Worm (Caenorhabditis elegans) whole organism, L1 larva: ENCODE measurements around the gene Y113G7A.12.

ENCODE experiments used
- aly-2 ChIP-seq: fragments of 150-350 bp; optimal IDR thresholded peaks from 2 replicates; lab custom pipeline; 2014; ENCODE audit warnings: missing biosample characterization, missing genetic modification characterization
- ceh-63 ChIP-seq: fragments of 200-800 bp; sonication (Bioruptor generic); optimal IDR thresholded peaks from 2 replicates; lab custom pipeline; 2018; ENCODE audit warnings: mild to moderate bottlenecking, missing genetic modification characterization, missing compliant biosample characterization
- ceh-8 ChIP-seq: fragments of 200-800 bp; sonication (Bioruptor generic); optimal IDR thresholded peaks from 2 replicates; lab custom pipeline; 2018; ENCODE audit warnings: mild to moderate bottlenecking, missing genetic modification characterization, moderate library complexity, missing compliant biosample characterization
- efl-1 ChIP-seq, 4 experiments: fragments of 150-350 bp; optimal IDR thresholded peaks in 3 of 4; peaks in 1 of 4; 1 replicate in 1 of 4; 2 replicates in 3 of 4; lab custom pipeline; 2014; ENCODE audit warnings: missing biosample characterization in 2 of 4, missing genetic modification characterization in 2 of 4, missing genetic modification reagents in 2 of 4
- efl-3 ChIP-seq: fragments of 200-800 bp; sonication (Bioruptor generic); optimal IDR thresholded peaks from 2 replicates; lab custom pipeline; 2018; ENCODE audit warnings: mild to moderate bottlenecking, missing genetic modification characterization, missing compliant biosample characterization
- egl-13 ChIP-seq: sonication (generic microtip); optimal IDR thresholded peaks from 2 replicates; lab custom pipeline; 2016; ENCODE audit warnings: missing genotype, missing genetic modification reagents, missing genetic modification characterization, missing compliant biosample characterization
- egl-27 ChIP-seq, 2 experiments: fragments of 150-350 bp in 1 of 2; sonication (generic microtip); optimal IDR thresholded peaks; 3 replicates each; lab custom pipeline; 2017 to 2018; ENCODE audit warnings: missing biosample characterization in 2 of 2, missing genetic modification characterization in 2 of 2, missing genetic modification reagents in 2 of 2
- elt-3 ChIP-seq, 6 experiments: fragments of 150-350 bp in 1 of 6; sonication (generic microtip); optimal IDR thresholded peaks; 2 replicates each; lab custom pipeline; 2017 to 2018; ENCODE audit warnings: missing biosample characterization in 6 of 6, missing genetic modification characterization in 6 of 6, inconsistent platforms in 1 of 6
- grh-1 ChIP-seq: fragments of 200-800 bp; sonication (Bioruptor generic); IDR thresholded peaks from 2 replicates; pipeline ENCODE4 v1.3.6; 2022; ENCODE audit warnings: missing genetic modification reagents, missing genetic modification characterization, missing compliant biosample characterization
- hlh-17 ChIP-seq: fragments of 200-800 bp; sonication (Bioruptor generic); optimal IDR thresholded peaks from 2 replicates; lab custom pipeline; 2018; ENCODE audit warnings: missing genetic modification characterization, mild to moderate bottlenecking, missing compliant biosample characterization, moderate library complexity, borderline replicate concordance
- isw-1 ChIP-seq: fragments of 200-800 bp; sonication (Bioruptor generic); IDR thresholded peaks from 2 replicates; pipeline ENCODE4 v1.3.6; 2022; ENCODE audit warnings: missing genetic modification characterization, missing compliant biosample characterization
- lin-14 ChIP-seq: fragments of 200-800 bp; sonication (Bioruptor generic); optimal IDR thresholded peaks from 2 replicates; lab custom pipeline; 2018; ENCODE audit warnings: mild to moderate bottlenecking, missing genetic modification characterization, moderate library complexity, missing compliant biosample characterization
- lin-15B ChIP-seq: fragments of 150-350 bp; sonication (generic microtip); optimal IDR thresholded peaks from 3 replicates; lab custom pipeline; 2014; ENCODE audit warnings: missing biosample characterization, missing genetic modification characterization
- lin-39 ChIP-seq: fragments of 150-350 bp; optimal IDR thresholded peaks from 2 replicates; lab custom pipeline; 2014; ENCODE audit warnings: missing biosample characterization, missing genetic modification reagents, missing genetic modification characterization
- lir-3 ChIP-seq: sonication (generic microtip); optimal IDR thresholded peaks from 2 replicates; lab custom pipeline; 2016; ENCODE audit warnings: mild to moderate bottlenecking, missing genetic modification characterization, moderate library complexity, missing compliant biosample characterization; ENCODE audit not compliant: poor library complexity
- mef-2 ChIP-seq: fragments of 150-350 bp; optimal IDR thresholded peaks from 2 replicates; lab custom pipeline; 2014; ENCODE audit warnings: missing biosample characterization, missing genetic modification characterization
- nhr-11 ChIP-seq: fragments of 150-350 bp; optimal IDR thresholded peaks from 2 replicates; lab custom pipeline; 2014; ENCODE audit warnings: missing biosample characterization, missing genetic modification characterization
- nhr-237 ChIP-seq: fragments of 150-350 bp; optimal IDR thresholded peaks from 2 replicates; lab custom pipeline; 2014; ENCODE audit warnings: missing biosample characterization, missing genetic modification characterization
- nhr-47 ChIP-seq: sonication (generic microtip); optimal IDR thresholded peaks from 2 replicates; lab custom pipeline; 2016; ENCODE audit warnings: mild to moderate bottlenecking, missing genetic modification characterization, moderate library complexity, missing compliant biosample characterization
- nhr-71 ChIP-seq: sonication (generic microtip); optimal IDR thresholded peaks from 2 replicates; lab custom pipeline; 2016; ENCODE audit warnings: mild to moderate bottlenecking, missing genetic modification characterization, moderate library complexity, missing compliant biosample characterization
- nhr-76 ChIP-seq: sonication (generic microtip); optimal IDR thresholded peaks from 2 replicates; lab custom pipeline; 2017; ENCODE audit warnings: missing biosample characterization, missing genetic modification characterization
- pax-3 ChIP-seq: fragments of 200-800 bp; sonication (Bioruptor generic); optimal IDR thresholded peaks from 2 replicates; lab custom pipeline; 2018; ENCODE audit warnings: mild to moderate bottlenecking, missing genetic modification characterization, moderate library complexity, missing compliant biosample characterization
- skn-1 ChIP-seq: fragments of 150-350 bp; optimal IDR thresholded peaks from 2 replicates; lab custom pipeline; 2014; ENCODE audit warnings: missing biosample characterization, missing genetic modification characterization
- sox-4 ChIP-seq: sonication (generic microtip); optimal IDR thresholded peaks from 2 replicates; lab custom pipeline; 2016; ENCODE audit warnings: missing genetic modification characterization, missing compliant biosample characterization
- sptf-1 ChIP-seq: fragments of 150-350 bp; optimal IDR thresholded peaks from 2 replicates; lab custom pipeline; 2014; ENCODE audit warnings: missing biosample characterization, missing genetic modification characterization
- sup-37 ChIP-seq: fragments of 200-800 bp; sonication (Bioruptor generic); optimal IDR thresholded peaks from 2 replicates; lab custom pipeline; 2018; ENCODE audit warnings: mild to moderate bottlenecking, missing genetic modification characterization, missing compliant biosample characterization
- tbx-2 ChIP-seq: sonication (generic microtip); optimal IDR thresholded peaks from 2 replicates; lab custom pipeline; 2016; ENCODE audit warnings: missing genetic modification characterization, missing compliant biosample characterization
- unc-130 ChIP-seq: fragments of 150-350 bp; optimal IDR thresholded peaks from 2 replicates; lab custom pipeline; 2017; ENCODE audit warnings: missing biosample characterization, missing genetic modification characterization, inconsistent platforms
- unc-30 ChIP-seq: sonication (generic microtip); optimal IDR thresholded peaks from 2 replicates; lab custom pipeline; 2017; ENCODE audit warnings: missing biosample characterization, missing genetic modification characterization
- unc-62 ChIP-seq: fragments of 150-350 bp; optimal IDR thresholded peaks from 2 replicates; lab custom pipeline; 2014; ENCODE audit warnings: missing biosample characterization, missing genetic modification reagents, missing genetic modification characterization
- unc-86 ChIP-seq: sonication (generic microtip); optimal IDR thresholded peaks from 2 replicates; lab custom pipeline; 2016; ENCODE audit warnings: missing genetic modification characterization, missing compliant biosample characterization
- xbp-1 ChIP-seq: sonication (generic microtip); optimal IDR thresholded peaks from 2 replicates; lab custom pipeline; 2016; ENCODE audit warnings: missing genetic modification characterization, missing compliant biosample characterization
- zag-1 ChIP-seq: fragments of 150-350 bp; optimal IDR thresholded peaks from 2 replicates; lab custom pipeline; 2014; ENCODE audit warnings: missing biosample characterization, missing genetic modification characterization
- zip-4 ChIP-seq: fragments of 200-800 bp; sonication (Bioruptor generic); optimal IDR thresholded peaks from 2 replicates; lab custom pipeline; 2018; ENCODE audit warnings: mild to moderate bottlenecking, missing genetic modification characterization, moderate library complexity, missing compliant biosample characterization
- ztf-4 ChIP-seq: fragments of 150-350 bp; optimal IDR thresholded peaks from 2 replicates; lab custom pipeline; 2014; ENCODE audit warnings: missing biosample characterization, missing genetic modification characterization

The Y113G7A.12 gene

DNA sequence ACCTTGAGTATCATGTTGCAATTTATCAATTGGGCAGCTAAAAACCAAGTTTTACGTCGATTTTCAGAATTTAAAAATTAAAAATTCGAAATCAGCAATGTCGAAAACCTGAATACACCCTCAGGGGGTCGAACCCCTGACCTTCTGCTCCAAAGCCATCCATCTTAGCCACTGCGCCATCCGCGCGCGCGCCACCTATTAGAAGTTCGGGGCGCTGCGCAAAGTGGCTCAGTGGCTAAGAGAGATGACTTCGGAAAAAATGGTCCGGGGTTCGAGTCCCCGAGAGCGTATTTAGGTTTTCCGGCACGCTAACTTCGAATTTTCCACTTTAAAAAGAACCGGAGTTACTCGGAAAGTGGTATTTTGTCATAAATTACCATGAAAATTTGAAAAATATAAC is 18.0 kb upstream of the Y113G7A.12 start:
- no peak for TF ChIP-seq nhr-47 (tag; lab: Kevin White, UChicago)
- no peak for TF ChIP-seq ceh-8 (GFP tag; lab: Kevin White, UChicago)
- no peak for TF ChIP-seq zag-1

DNA sequence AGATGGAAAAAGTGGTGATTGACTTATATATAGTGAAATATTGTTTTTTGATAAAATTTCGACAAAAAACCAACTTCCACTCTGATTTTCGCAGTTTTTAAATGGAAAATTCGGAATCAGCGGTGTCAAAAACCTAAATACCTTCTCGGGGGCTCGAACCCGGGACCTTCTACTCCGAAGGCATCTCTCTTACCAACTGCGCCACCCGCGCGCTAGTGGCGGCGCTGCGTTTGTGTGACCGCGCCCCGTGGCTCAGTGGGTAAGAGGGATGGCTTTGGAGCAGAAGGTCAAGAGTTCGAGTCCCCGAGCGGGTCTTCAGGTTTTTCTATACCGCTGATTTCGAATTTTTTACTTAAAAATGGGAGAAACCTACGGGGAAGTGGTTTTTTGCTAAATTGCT is 17.2 kb upstream of the Y113G7A.12 start:
- no peak for TF ChIP-seq unc-86 (tag; lab: Kevin White, UChicago)
- TF ChIP-seq nhr-76 (tag; lab: Kevin White, UChicago), result no peak
- TF ChIP-seq nhr-237 (tag; lab: Kevin White, UChicago), result no peak
- no peak for TF ChIP-seq xbp-1 (tag; lab: Kevin White, UChicago)
- TF ChIP-seq lin-14, result no peak

DNA sequence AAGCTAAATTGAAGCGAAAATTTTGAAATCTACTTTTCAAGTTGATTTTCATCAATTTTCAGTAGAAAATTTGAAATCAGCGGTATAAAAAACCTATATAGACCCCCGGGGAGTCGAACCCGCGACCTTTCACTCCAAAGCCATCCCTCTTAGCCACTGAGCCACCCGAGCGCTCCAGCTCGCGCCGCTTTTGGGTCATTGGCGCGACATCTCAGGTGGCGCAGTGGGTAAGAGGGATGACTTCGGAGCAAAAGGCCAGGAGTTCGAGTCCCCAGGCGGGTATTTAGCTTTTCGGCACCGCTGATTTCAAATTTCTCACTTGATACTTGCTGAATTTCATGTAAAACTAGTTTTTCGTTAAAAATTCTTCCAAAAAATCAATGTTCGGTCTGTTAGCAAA is 15.7 kb upstream of the Y113G7A.12 start:
- TF ChIP-seq ztf-4 (tag; lab: Kevin White, UChicago) (no peak), sup-37 (GFP tag; lab: Kevin White, UChicago) (no peak), unc-30 (no peak), lin-39 (tag; lab: Kevin White, UChicago) (no peak), grh-1 (GFP tag; lab: Robert Waterston, UW) (no peak), aly-2 (no peak), lin-15B (tag; lab: Kevin White, UChicago) (no peak), nhr-71 (tag; lab: Kevin White, UChicago) (no peak), unc-130 (tag; lab: Kevin White, UChicago) (no peak), efl-3 (GFP tag; lab: Kevin White, UChicago) (no peak), skn-1 (tag; lab: Kevin White, UChicago) (no peak), ceh-63 (GFP tag; lab: Kevin White, UChicago) (no peak), mef-2 (tag; lab: Kevin White, UChicago) (no peak), egl-27 (tag; optimal IDR thresholded peaks at IDR 0.05; lab: Kevin White, UChicago) (no peak), unc-62 (GFP tag; lab: Kevin White, UChicago) (no peak), sox-4 (tag; lab: Kevin White, UChicago) (no peak), egl-13 (tag; lab: Kevin White, UChicago) (no peak), tbx-2 (tag; lab: Kevin White, UChicago) (no peak), sptf-1 (tag; lab: Kevin White, UChicago) (no peak), pax-3 (tag; lab: Kevin White, UChicago) (no peak)

DNA sequence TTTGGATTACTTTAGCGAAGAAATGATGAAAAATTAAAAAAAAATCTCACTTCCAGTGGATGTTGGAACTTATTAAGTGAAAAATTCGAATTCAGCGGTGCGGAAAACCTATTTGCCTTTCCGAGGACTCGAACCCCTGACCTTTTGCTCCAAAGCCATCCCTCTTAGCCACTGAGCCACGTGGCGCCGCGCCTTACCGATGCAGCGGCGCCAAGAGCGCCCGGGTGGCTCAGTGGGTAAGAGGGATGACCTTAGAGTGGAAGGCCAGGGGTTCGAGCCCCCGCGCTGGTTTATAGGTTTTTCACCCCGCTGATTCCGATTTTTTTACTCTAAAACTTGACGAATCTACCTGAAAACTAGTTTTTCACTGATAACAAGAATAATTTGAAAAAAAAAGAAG is 14.8 kb upstream of the Y113G7A.12 start:
- TF ChIP-seq lir-3 (tag; lab: Kevin White, UChicago) (no peak), egl-13 (tag; lab: Kevin White, UChicago) (no peak), zip-4 (GFP tag; lab: Kevin White, UChicago) (no peak), elt-3 (tag; optimal IDR thresholded peaks at IDR 0.05; lab: Kevin White, UChicago) (no peak), hlh-17 (GFP tag; lab: Kevin White, UChicago) (no peak), nhr-11 (tag; lab: Kevin White, UChicago) (no peak), isw-1 (GFP tag; lab: Robert Waterston, UW) (no peak)

DNA sequence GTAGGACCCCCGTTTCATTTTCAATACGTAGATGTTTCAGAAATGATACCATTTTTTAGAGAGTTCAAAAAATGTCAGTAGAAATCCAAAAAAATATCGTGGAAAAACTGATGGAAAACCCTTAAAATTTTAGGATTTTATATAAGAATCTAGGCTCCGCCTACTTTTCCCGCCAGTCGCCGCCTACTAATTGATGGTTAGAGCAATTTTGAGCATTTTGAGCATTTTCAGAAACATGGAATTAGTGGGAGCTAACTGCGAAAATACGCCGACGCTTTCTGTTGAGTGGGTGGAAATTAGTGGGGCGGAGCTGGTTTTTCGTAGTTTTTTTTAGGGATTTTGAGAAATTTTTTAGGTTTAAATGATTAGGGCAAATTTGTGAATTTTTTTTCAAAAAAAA is 9.2 kb upstream of the Y113G7A.12 start, which contains the start of gene ssu-1:
Gene ssu-1, minus strand, starts transcription at position 101 of the 400 bp plus-strand sequence.
- TF ChIP-seq efl-1 (optimal IDR thresholded peaks at IDR 0.05; lab: Kevin White, UChicago) (no peak), efl-1 (GFP tag; optimal IDR thresholded peaks at IDR 0.05 in 1 of 2; lab: Kevin White, UChicago) (peak in 1 of 2 experiments; percentile 25), isw-1 (GFP tag; lab: Robert Waterston, UW) (no peak)
